Fruit fly (Drosophila melanogaster) whole organism, pupa: Measurements from ENCODE around the gene Mlc1.
A peak's percentile ranks its signal among the peaks of the same experiment; 100 is the strongest.

Experiments
- CG10348 ChIP-seq: fragments of 200-800 bp; sonication (Bioruptor generic); IDR thresholded peaks from 2 replicates; pipeline ENCODE4 v1.3.6; 2022; ENCODE audit warnings: missing biosample characterization, missing genetic modification characterization
- CG12605 ChIP-seq: fragments of 200-800 bp; sonication (Bioruptor generic); IDR thresholded peaks from 2 replicates; pipeline ENCODE4 v1.3.6; 2022; ENCODE audit warnings: missing biosample characterization, missing genetic modification characterization
- CG13204 ChIP-seq: fragments of 200-800 bp; sonication (Bioruptor generic); optimal IDR thresholded peaks from 2 replicates; lab custom pipeline; 2018; ENCODE audit warnings: missing biosample characterization, mild to moderate bottlenecking, missing genetic modification characterization, moderate library complexity
- CG14655 ChIP-seq: fragments of 200-800 bp; sonication (Bioruptor generic); optimal IDR thresholded peaks from 3 replicates; lab custom pipeline; 2017; ENCODE audit warnings: mild to moderate bottlenecking, missing biosample characterization, missing genetic modification reagents, missing genetic modification characterization
- CG15710 ChIP-seq: fragments of 200-800 bp; sonication (Bioruptor generic); optimal IDR thresholded peaks from 2 replicates; lab custom pipeline; 2018; ENCODE audit warnings: missing biosample characterization, mild to moderate bottlenecking, missing genetic modification characterization, moderate library complexity
- CG17806 ChIP-seq: fragments of 200-800 bp; sonication (Bioruptor generic); optimal IDR thresholded peaks from 2 replicates; lab custom pipeline; 2018; ENCODE audit warnings: missing biosample characterization, mild to moderate bottlenecking, missing genetic modification characterization, moderate library complexity
- CG32121 ChIP-seq: fragments of 200-800 bp; sonication (Bioruptor generic); IDR thresholded peaks from 2 replicates; pipeline ENCODE4 v1.3.6; 2022; ENCODE audit warnings: missing biosample characterization, missing genetic modification characterization
- CG34367 ChIP-seq: fragments of 200-800 bp; sonication (Bioruptor generic); optimal IDR thresholded peaks from 2 replicates; lab custom pipeline; 2018; ENCODE audit warnings: missing biosample characterization, mild to moderate bottlenecking, missing genetic modification characterization
- CG4496 ChIP-seq: fragments of 200-800 bp; sonication (Bioruptor generic); IDR thresholded peaks from 3 replicates; pipeline ENCODE4 v1.3.6; 2022; ENCODE audit warnings: missing biosample characterization, missing genetic modification characterization
- CG8159 ChIP-seq: fragments of 200-800 bp; sonication (Bioruptor generic); optimal IDR thresholded peaks from 3 replicates; lab custom pipeline; 2018; ENCODE audit warnings: missing biosample characterization, mild to moderate bottlenecking, missing genetic modification characterization, moderate library complexity
- CG8301 ChIP-seq: fragments of 200-800 bp; sonication (Bioruptor generic); optimal IDR thresholded peaks from 2 replicates; lab custom pipeline; 2018; ENCODE audit warnings: missing biosample characterization, mild to moderate bottlenecking, missing genetic modification characterization
- CG9948 ChIP-seq: fragments of 200-800 bp; sonication (Bioruptor generic); optimal IDR thresholded peaks from 2 replicates; lab custom pipeline; 2018; ENCODE audit warnings: missing biosample characterization, mild to moderate bottlenecking, missing genetic modification characterization, moderate library complexity
- D1 ChIP-seq: fragments of 200-800 bp; sonication (Bioruptor generic); optimal IDR thresholded peaks from 2 replicates; lab custom pipeline; 2018; ENCODE audit warnings: missing biosample characterization, mild to moderate bottlenecking, missing genetic modification characterization, moderate library complexity
- EcR ChIP-seq: fragments of 200-800 bp; sonication (Bioruptor generic); optimal IDR thresholded peaks from 3 replicates; lab custom pipeline; 2019; ENCODE audit warnings: missing biosample characterization, missing genetic modification characterization, mild to moderate bottlenecking, moderate library complexity, missing genetic modification reagents
- Ets98B ChIP-seq: fragments of 200-800 bp; sonication (Bioruptor generic); IDR thresholded peaks from 2 replicates; pipeline ENCODE4 v1.3.6; 2022; ENCODE audit warnings: missing biosample characterization, missing genetic modification characterization
- Pif1A ChIP-seq: fragments of 200-800 bp; sonication (Bioruptor generic); optimal IDR thresholded peaks from 3 replicates; lab custom pipeline; 2016; ENCODE audit warnings: missing biosample characterization, missing genetic modification characterization
- Pif1B ChIP-seq: fragments of 200-800 bp; sonication (Bioruptor generic); optimal IDR thresholded peaks from 3 replicates; lab custom pipeline; 2016; ENCODE audit warnings: missing biosample characterization, missing genetic modification characterization
- Snoo ChIP-seq: fragments of 200-800 bp; sonication (Bioruptor generic); optimal IDR thresholded peaks from 3 replicates; lab custom pipeline; 2017; ENCODE audit warnings: missing biosample characterization, mild to moderate bottlenecking, missing genetic modification characterization, inconsistent platforms
- fd96Ca ChIP-seq: fragments of 200-800 bp; sonication (Bioruptor generic); IDR thresholded peaks from 3 replicates; pipeline ENCODE4 v1.3.6; 2022; ENCODE audit warnings: missing biosample characterization, missing genetic modification characterization
- gl ChIP-seq: fragments of 200-800 bp; sonication (Bioruptor generic); optimal IDR thresholded peaks from 2 replicates; lab custom pipeline; 2018; ENCODE audit warnings: missing biosample characterization, mild to moderate bottlenecking, missing genetic modification characterization
- rn ChIP-seq: fragments of 200-800 bp; sonication (Bioruptor generic); IDR thresholded peaks from 2 replicates; pipeline ENCODE4 v1.3.6; 2022; ENCODE audit warnings: missing biosample characterization, missing genetic modification characterization

Gene Mlc1

dm6 chr3R:27695019-27695418 lies 35.0 kb upstream of the Mlc1 start, which contains the start of gene HSPBAP1:
Gene HSPBAP1 (plus strand): TSS chr3R:27695235.
- TF ChIP-seq Pif1A (GFP tag; lab: Kevin White, UChicago), result no peak
- TF ChIP-seq CG4496 (GFP tag; lab: Robert Waterston, UW), result 0 out of 3 replicates have a peak, but pooled peaks have one; percentile 16

- TF ChIP-seq rn (GFP tag; lab: Robert Waterston, UW), result no peak
- no peak for TF ChIP-seq fd96Ca (GFP tag; lab: Robert Waterston, UW)
- no peak for TF ChIP-seq CG9948 (tag; lab: Kevin White, UChicago)
- no peak for TF ChIP-seq CG4496 (GFP tag; lab: Robert Waterston, UW)
- no peak for TF ChIP-seq Snoo (tag; lab: Kevin White, UChicago)
- TF ChIP-seq CG12605, result no peak
- TF ChIP-seq CG14655 (GFP tag; lab: Kevin White, UChicago), result no peak
- no peak for TF ChIP-seq CG8159 (tag; lab: Kevin White, UChicago)
- TF ChIP-seq Ets98B, result no peak
- no peak for TF ChIP-seq CG32121 (GFP tag; lab: Robert Waterston, UW)
- no peak for TF ChIP-seq EcR (GFP tag; lab: Kevin White, UChicago)
- no peak for TF ChIP-seq gl (tag; lab: Kevin White, UChicago)
- no peak for TF ChIP-seq Pif1A (GFP tag; lab: Kevin White, UChicago)
- TF ChIP-seq Pif1B (GFP tag; lab: Kevin White, UChicago), result no peak
- no peak for TF ChIP-seq CG17806 (tag; lab: Kevin White, UChicago)
- TF ChIP-seq CG8301 (tag; lab: Kevin White, UChicago), result no peak
- TF ChIP-seq CG13204 (GFP tag; lab: Kevin White, UChicago), result no peak
- no peak for TF ChIP-seq D1
These were observed 34.6 kb upstream of the Mlc1 start, which contains the start of gene Acp98AB for dm6 chr3R:27694583-27694982. Gene Acp98AB (plus strand): TSS chr3R:27694883.

- no peak for TF ChIP-seq Pif1B (GFP tag; lab: Kevin White, UChicago)
- TF ChIP-seq EcR (GFP tag; lab: Kevin White, UChicago), result no peak
- TF ChIP-seq rn (GFP tag; lab: Robert Waterston, UW), result no peak
- no peak for TF ChIP-seq CG9948 (tag; lab: Kevin White, UChicago)
- TF ChIP-seq CG12605, result no peak
- TF ChIP-seq D1, result no peak
- TF ChIP-seq CG14655 (GFP tag; lab: Kevin White, UChicago), result no peak
- no peak for TF ChIP-seq CG32121 (GFP tag; lab: Robert Waterston, UW)
These were observed 34.0 kb upstream of the Mlc1 start, which contains the start of gene CG43319 for dm6 chr3R:27694018-27694417. Gene CG43319 (plus strand): TSS chr3R:27694318.

dm6 chr3R:27692645-27693307 lies 32.8 kb upstream of the Mlc1 start:
- TF ChIP-seq CG10348 (GFP tag; lab: Robert Waterston, UW), result no peak
- TF ChIP-seq rn (GFP tag; lab: Robert Waterston, UW), result no peak
- no peak for TF ChIP-seq CG34367 (tag; lab: Kevin White, UChicago)
- no peak for TF ChIP-seq CG14655 (GFP tag; lab: Kevin White, UChicago)
- peak; percentile 85 for TF ChIP-seq EcR (GFP tag; lab: Kevin White, UChicago)
- TF ChIP-seq CG9948 (tag; lab: Kevin White, UChicago), result no peak
- TF ChIP-seq gl (tag; lab: Kevin White, UChicago), result no peak
- no peak for TF ChIP-seq Pif1A (GFP tag; lab: Kevin White, UChicago)
- TF ChIP-seq CG15710, result no peak
- TF ChIP-seq CG12605, result no peak
- no peak for TF ChIP-seq CG32121 (GFP tag; lab: Robert Waterston, UW)
- no peak for TF ChIP-seq Pif1B (GFP tag; lab: Kevin White, UChicago)
- no peak for TF ChIP-seq fd96Ca (GFP tag; lab: Robert Waterston, UW)
- TF ChIP-seq CG13204 (GFP tag; lab: Kevin White, UChicago), result peak; percentile 52
- TF ChIP-seq CG17806 (tag; lab: Kevin White, UChicago), result no peak

- no peak for TF ChIP-seq Pif1B (GFP tag; lab: Kevin White, UChicago)
- no peak for TF ChIP-seq Pif1A (GFP tag; lab: Kevin White, UChicago)
- no peak for TF ChIP-seq CG9948 (tag; lab: Kevin White, UChicago)
- no peak for TF ChIP-seq CG17806 (tag; lab: Kevin White, UChicago)
- no peak for TF ChIP-seq fd96Ca (GFP tag; lab: Robert Waterston, UW)
- TF ChIP-seq CG10348 (GFP tag; lab: Robert Waterston, UW), result no peak
- no peak for TF ChIP-seq D1
- no peak for TF ChIP-seq Ets98B
These were observed 28.1 kb upstream of the Mlc1 start, which contains the start of gene CG31055 for dm6 chr3R:27688034-27688433. Gene CG31055 (minus strand): TSS chr3R:27688134.

- no peak for TF ChIP-seq D1
- no peak for TF ChIP-seq EcR (GFP tag; lab: Kevin White, UChicago)
- no peak for TF ChIP-seq CG12605
- TF ChIP-seq rn (GFP tag; lab: Robert Waterston, UW), result no peak
- no peak for TF ChIP-seq Snoo (tag; lab: Kevin White, UChicago)
- no peak for TF ChIP-seq Ets98B
- TF ChIP-seq fd96Ca (GFP tag; lab: Robert Waterston, UW), result no peak
- TF ChIP-seq CG32121 (GFP tag; lab: Robert Waterston, UW), result no peak
- peak; percentile 22 for TF ChIP-seq Pif1A (GFP tag; lab: Kevin White, UChicago)
- TF ChIP-seq CG13204 (GFP tag; lab: Kevin White, UChicago), result no peak
- peak; percentile 72 for TF ChIP-seq CG14655 (GFP tag; lab: Kevin White, UChicago)
- TF ChIP-seq CG17806 (tag; lab: Kevin White, UChicago), result no peak
- peak; percentile 21 for TF ChIP-seq CG9948 (tag; lab: Kevin White, UChicago)
- peak; percentile 40 for TF ChIP-seq CG8301 (tag; lab: Kevin White, UChicago)
- TF ChIP-seq CG10348 (GFP tag; lab: Robert Waterston, UW), result no peak
- peak; percentile 35 for TF ChIP-seq Pif1B (GFP tag; lab: Kevin White, UChicago)
- no peak for TF ChIP-seq gl (tag; lab: Kevin White, UChicago)
- TF ChIP-seq CG15710, result peak; percentile 42
- TF ChIP-seq CG8159 (tag; lab: Kevin White, UChicago), result peak; percentile 57
- no peak; the same call in 2 of the 3 replicates for TF ChIP-seq CG4496 (GFP tag; lab: Robert Waterston, UW)
These were observed 25.6 kb upstream of the Mlc1 start, which contains the start of gene CG12880 for dm6 chr3R:27685539-27686012. Gene CG12880 (plus strand): TSS chr3R:27685962.
